Fruit fly (Drosophila melanogaster) Kc167 (cell line): Measurements from ENCODE around the gene CG13685.

Experiments used
- Myc ChIP-seq: fragments of >200 bp; optimal IDR thresholded peaks from 2 replicates; lab custom pipeline; 2017; ENCODE audit warnings: missing external identifiers
- h ChIP-seq: fragments of >200 bp; optimal IDR thresholded peaks from 3 replicates; lab custom pipeline; 2018; ENCODE audit warnings: missing external identifiers
- psq ChIP-seq: fragments of >200 bp; optimal IDR thresholded peaks from 2 replicates; lab custom pipeline; 2017; ENCODE audit warnings: missing external identifiers
- ttk ChIP-seq: sonication (Bioruptor generic); optimal IDR thresholded peaks from 2 replicates; lab custom pipeline; 2017; ENCODE audit warnings: missing external identifiers

- TF ChIP-seq Myc (lab: Kevin White, UChicago) (no peak), psq (no peak), ttk (lab: Kevin White, UChicago) (no peak), h (no peak)
These were observed 45.6 kb downstream of the CG13685 start for dm6 chr3L:7792775-7793174.
